Fruit fly (Drosophila melanogaster): ENCODE data around the gene BBS5.

The BBS5 gene

dm6 chr3R:4806318-4806757 lies 9.8 kb upstream of the BBS5 start (continued):
- peak; percentile 52; the same call in 1 of the 3 replicates for TF ChIP-seq Dbx (GFP tag; IDR thresholded peaks at IDR 0.05)
- no peak for TF ChIP-seq pita (GFP tag; optimal IDR thresholded peaks at IDR 0.05)
- peak; percentile 12 for TF ChIP-seq CG4854 (GFP tag; optimal IDR thresholded peaks at IDR 0.05)
- TF ChIP-seq jumu (GFP tag; optimal IDR thresholded peaks at IDR 0.05) = no peak
- TF ChIP-seq Awh (GFP tag; IDR thresholded peaks at IDR 0.05) = peak; percentile 82
- TF ChIP-seq ftz-f1 (GFP tag; optimal IDR thresholded peaks at IDR 0.05) = peak; percentile 33
- 0 out of 2 replicates have a peak, but pooled peaks have one; percentile 4 for TF ChIP-seq CG10321 (GFP tag; IDR thresholded peaks at IDR 0.05)
- peak; percentile 49 for TF ChIP-seq CG8290 (GFP tag; optimal IDR thresholded peaks at IDR 0.05)
- TF ChIP-seq CG8290 (tag; optimal IDR thresholded peaks at IDR 0.05) = peak; percentile 53 to 63
- peak; percentile 29 for TF ChIP-seq Bteb2 (GFP tag; optimal IDR thresholded peaks at IDR 0.05)
- TF ChIP-seq dimm (GFP tag; IDR thresholded peaks at IDR 0.05) = no peak
- TF ChIP-seq peb (GFP tag; IDR thresholded peaks at IDR 0.05) = no peak
- no peak for TF ChIP-seq aop (GFP tag; IDR thresholded peaks at IDR 0.05)
- TF ChIP-seq zf30C (GFP tag; optimal IDR thresholded peaks at IDR 0.05) = no peak
- TF ChIP-seq vnd (GFP tag; IDR thresholded peaks at IDR 0.05; ENCODE audit: partially characterized antibody) = no peak
- no peak for TF ChIP-seq usp (GFP tag; optimal IDR thresholded peaks at IDR 0.05)
- peak; percentile 46 for TF ChIP-seq Side (GFP tag; optimal IDR thresholded peaks at IDR 0.05)
- no peak for TF ChIP-seq CG11560 (tag; IDR thresholded peaks at IDR 0.05)
- TF ChIP-seq nerfin-1 (tag; optimal IDR thresholded peaks at IDR 0.05) = peak; percentile 55
- TF ChIP-seq HLH54F (GFP tag; optimal IDR thresholded peaks at IDR 0.05) = no peak
- peak; percentile 78 for TF ChIP-seq kni (GFP tag; optimal IDR thresholded peaks at IDR 0.05)
- TF ChIP-seq HLHmδ (GFP tag; optimal IDR thresholded peaks at IDR 0.05) = peak; percentile 82
- no peak for TF ChIP-seq Abd-B (GFP tag; optimal IDR thresholded peaks at IDR 0.05)
- peak; percentile 10; the same call in 1 of the 2 replicates for TF ChIP-seq Drgx (GFP tag; IDR thresholded peaks at IDR 0.05)
- TF ChIP-seq chm (GFP tag; IDR thresholded peaks at IDR 0.05) = peak; percentile 80
- TF ChIP-seq Elba2 (GFP tag; optimal IDR thresholded peaks at IDR 0.05) = no peak
- peak; percentile 39; the same call in 1 of the 2 replicates for TF ChIP-seq HLH3B (GFP tag; IDR thresholded peaks at IDR 0.05)
- TF ChIP-seq caup (GFP tag; optimal IDR thresholded peaks at IDR 0.05; ENCODE audit: severe bottlenecking) = peak; percentile 73
- no peak for TF ChIP-seq Aef1 (GFP tag; IDR thresholded peaks at IDR 0.05)
- peak; percentile 30; the same call in 1 of the 2 replicates for TF ChIP-seq CG17328 (GFP tag; IDR thresholded peaks at IDR 0.05)
- peak; percentile 70 for TF ChIP-seq CG8089 (GFP tag; optimal IDR thresholded peaks at IDR 0.05)
- no peak for TF ChIP-seq CG3995 (GFP tag; optimal IDR thresholded peaks at IDR 0.05)
- peak; percentile 38 for TF ChIP-seq lbe (GFP tag; optimal IDR thresholded peaks at IDR 0.05)
- TF ChIP-seq trh (GFP tag; optimal IDR thresholded peaks at IDR 0.05) = peak; percentile 22
- peak; percentile 14 for TF ChIP-seq HmgD (GFP tag; optimal IDR thresholded peaks at IDR 0.05)
- no peak for TF ChIP-seq pros (GFP tag; optimal IDR thresholded peaks at IDR 0.05)
- no peak for TF ChIP-seq pzg (GFP tag; optimal IDR thresholded peaks at IDR 0.05)
- peak; percentile 77 for TF ChIP-seq CrebB (tag; optimal IDR thresholded peaks at IDR 0.05)
- peak; percentile 5 for TF ChIP-seq CG7745 (tag; optimal IDR thresholded peaks at IDR 0.05)
- peak; percentile 11 to 73 for TF ChIP-seq Hr51 (GFP tag; optimal IDR thresholded peaks at IDR 0.05)
- TF ChIP-seq CG15514 (GFP tag; optimal IDR thresholded peaks at IDR 0.05) = peak; percentile 75
- TF ChIP-seq chn (GFP tag; optimal IDR thresholded peaks at IDR 0.05) = peak; percentile 47
- TF ChIP-seq Eip74EF (GFP tag; optimal IDR thresholded peaks at IDR 0.05) = peak in 1 of 2 experiments; percentile 67
- TF ChIP-seq CG1529 (GFP tag; optimal IDR thresholded peaks at IDR 0.05) = peak; percentile 70
- no peak for TF ChIP-seq CG6272 (GFP tag; IDR thresholded peaks at IDR 0.05)
- TF ChIP-seq tin (GFP tag; optimal IDR thresholded peaks at IDR 0.05) = peak; percentile 6
- peak; percentile 29 for TF ChIP-seq stwl (tag; optimal IDR thresholded peaks at IDR 0.05)
- TF ChIP-seq vfl (GFP tag; optimal IDR thresholded peaks at IDR 0.05) = peak; percentile 7
- peak; percentile 20; the same call in 1 of the 2 replicates for TF ChIP-seq Rfx (GFP tag; IDR thresholded peaks at IDR 0.05)
- TF ChIP-seq gsb (GFP tag; IDR thresholded peaks at IDR 0.05) = no peak
- peak; percentile 11 for TF ChIP-seq Oli (tag; optimal IDR thresholded peaks at IDR 0.05)
